Worm (Caenorhabditis elegans): Measurements from ENCODE around the gene rol-8.

rol-8 gene

ce11 chrII:7543808-7544207 lies at the start of gene rol-8:
rol-8 (plus strand) TSS chrII:7544108.
- TF ChIP-seq Y53G8AR.9 (GFP tag; conservative IDR thresholded peaks at IDR 0.05), result no peak
- TF ChIP-seq lin-26 (GFP tag; IDR thresholded peaks at IDR 0.05), result no peak
- no peak for TF ChIP-seq sdz-38 (tag; optimal IDR thresholded peaks at IDR 0.05)
- TF ChIP-seq F22D6.2 (tag; optimal IDR thresholded peaks at IDR 0.05), result no peak
- TF ChIP-seq tbx-9 (tag; optimal IDR thresholded peaks at IDR 0.05; ENCODE audit: borderline replicate concordance), result no peak
- no peak for TF ChIP-seq hmg-1.2 (GFP tag; IDR thresholded peaks at IDR 0.05)

ce11 chrII:7494155-7494554 lies 49.8 kb upstream of the rol-8 start, which contains the start of gene R10H1.1:
R10H1.1 (plus strand) TSS chrII:7494455.
- TF ChIP-seq fkh-3 (tag; optimal IDR thresholded peaks at IDR 0.05), result no peak
- no peak for TF ChIP-seq nhr-90 (tag; optimal IDR thresholded peaks at IDR 0.05)
- TF ChIP-seq ceh-27 (GFP tag; optimal IDR thresholded peaks at IDR 0.05), result no peak
- no peak for TF ChIP-seq rcor-1 (GFP tag; IDR thresholded peaks at IDR 0.05)
- TF ChIP-seq bed-2 (GFP tag; IDR thresholded peaks at IDR 0.05), result no peak
- no peak for TF ChIP-seq ztf-26 (tag; optimal IDR thresholded peaks at IDR 0.05)
- no peak for TF ChIP-seq Y95B8A.8 (GFP tag; IDR thresholded peaks at IDR 0.05)
- no peak for TF ChIP-seq ama-1 (optimal IDR thresholded peaks at IDR 0.05)
- no peak for TF ChIP-seq ama-1 (GFP tag; optimal IDR thresholded peaks at IDR 0.05)
- TF ChIP-seq ztf-22 (GFP tag; optimal IDR thresholded peaks at IDR 0.05), result no peak
- TF ChIP-seq K12H6.12 (tag; optimal IDR thresholded peaks at IDR 0.05), result no peak
- TF ChIP-seq lin-40 (tag; optimal IDR thresholded peaks at IDR 0.05), result no peak
- TF ChIP-seq ceh-40 (GFP tag; IDR thresholded peaks at IDR 0.05), result no peak
- no peak for TF ChIP-seq unc-62 (GFP tag; optimal IDR thresholded peaks at IDR 0.05)
- TF ChIP-seq F22D6.2 (tag; optimal IDR thresholded peaks at IDR 0.05), result no peak
- TF ChIP-seq nhr-179 (tag; optimal IDR thresholded peaks at IDR 0.05), result no peak
- no peak for TF ChIP-seq dox-1 (GFP tag; IDR thresholded peaks at IDR 0.05)
- TF ChIP-seq lsy-27 (tag; optimal IDR thresholded peaks at IDR 0.05; ENCODE audit: borderline replicate concordance, insufficient read depth), result no peak
- TF ChIP-seq snpc-1.3 (tag; optimal IDR thresholded peaks at IDR 0.05; ENCODE audit: insufficient read depth), result no peak
- TF ChIP-seq Y67H2A.10 (GFP tag; conservative IDR thresholded peaks at IDR 0.05), result no peak
- no peak for TF ChIP-seq lin-54 (GFP tag; optimal IDR thresholded peaks at IDR 0.05)

ce11 chrII:7496070-7496469 lies 47.8 kb upstream of the rol-8 start, which contains the start of gene spi-1:
spi-1 (plus strand) TSS chrII:7496247.
- TF ChIP-seq ccch-3 (GFP tag; optimal IDR thresholded peaks at IDR 0.05) (no peak), ZK185.1 (tag; optimal IDR thresholded peaks at IDR 0.05; ENCODE audit: poor library complexity, severe bottlenecking) (no peak), T26A5.8 (tag; optimal IDR thresholded peaks at IDR 0.05) (no peak), ceh-58 (GFP tag; IDR thresholded peaks at IDR 0.05) (no peak)

ce11 chrII:7499390-7499789 lies 44.5 kb upstream of the rol-8 start, which contains the start of gene srab-14:
srab-14 (minus strand) TSS chrII:7499490.
- no peak for TF ChIP-seq him-1 (tag; optimal IDR thresholded peaks at IDR 0.05)
- no peak for TF ChIP-seq tlf-1 (GFP tag; optimal IDR thresholded peaks at IDR 0.05)
- no peak for TF ChIP-seq ceh-91 (GFP tag; IDR thresholded peaks at IDR 0.05)
- TF ChIP-seq nhr-27 (tag; optimal IDR thresholded peaks at IDR 0.05), result no peak
- TF ChIP-seq snpc-4 (GFP tag; optimal IDR thresholded peaks at IDR 0.05), result no peak
- no peak for TF ChIP-seq snpc-4 (tag; optimal IDR thresholded peaks at IDR 0.05)
- TF ChIP-seq rpc-1 (optimal IDR thresholded peaks at IDR 0.05), result no peak
- no peak for TF ChIP-seq rpc-1 (tag; optimal IDR thresholded peaks at IDR 0.05)
- TF ChIP-seq mxl-1 (tag; optimal IDR thresholded peaks at IDR 0.05), result no peak
- no peak for TF ChIP-seq die-1 (tag; optimal IDR thresholded peaks at IDR 0.05)
- TF ChIP-seq nhr-90 (tag; optimal IDR thresholded peaks at IDR 0.05), result no peak
- TF ChIP-seq C06A6.2 (GFP tag; conservative IDR thresholded peaks at IDR 0.05), result no peak
- no peak for TF ChIP-seq ama-1 (optimal IDR thresholded peaks at IDR 0.05)
- no peak for TF ChIP-seq ama-1 (GFP tag; optimal IDR thresholded peaks at IDR 0.05)
- TF ChIP-seq ztf-6 (GFP tag; IDR thresholded peaks at IDR 0.05), result no peak

Data from whole organism, young adult.